Fruit fly (Drosophila melanogaster): Measurements from ENCODE around the gene jub.

jub gene

DNA sequence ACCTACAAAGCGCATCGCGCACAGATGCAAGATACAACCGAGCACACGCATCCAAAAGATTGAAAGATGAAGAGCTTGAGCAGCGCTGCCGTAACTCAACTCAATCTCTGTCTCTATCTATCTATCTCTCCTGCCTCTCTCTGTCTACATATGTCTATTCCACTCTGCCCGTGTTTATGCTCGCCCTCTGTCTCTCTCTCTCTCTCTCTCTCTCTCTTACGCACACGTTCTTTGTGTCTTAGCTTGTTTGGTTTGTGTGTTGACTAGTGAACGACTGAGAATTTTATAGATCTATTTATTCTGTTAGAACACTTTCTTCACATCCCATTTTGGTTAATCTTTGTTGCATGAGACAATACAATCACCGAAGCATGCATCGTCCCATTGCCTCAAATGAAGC is 24.6 kb downstream of the jub start (continued):
- TF ChIP-seq Spps (tag; optimal IDR thresholded peaks at IDR 0.05), result peak; percentile 22
- peak; percentile 55 for TF ChIP-seq CG15601 (tag; optimal IDR thresholded peaks at IDR 0.05)
- TF ChIP-seq Nf-YB (GFP tag; optimal IDR thresholded peaks at IDR 0.05), result peak; percentile 16
- TF ChIP-seq CG9876 (GFP tag; optimal IDR thresholded peaks at IDR 0.05), result peak; percentile 28
- peak; percentile 15 for TF ChIP-seq CG10979 (tag; optimal IDR thresholded peaks at IDR 0.05)
- TF ChIP-seq Awh (GFP tag; IDR thresholded peaks at IDR 0.05), result 0 out of 2 replicates have a peak, but pooled peaks have one; percentile 14
- peak in 1 of 2 experiments; percentile 47 for TF ChIP-seq tll (GFP tag; optimal IDR thresholded peaks at IDR 0.05)
- TF ChIP-seq ci (GFP tag; IDR thresholded peaks at IDR 0.05), result 0 out of 3 replicates have a peak, but pooled peaks have one; percentile 19
- peak; percentile 4 for TF ChIP-seq HmgD (GFP tag; optimal IDR thresholded peaks at IDR 0.05)
- TF ChIP-seq CG2202 (tag; optimal IDR thresholded peaks at IDR 0.05), result peak; percentile 2
- no peak for TF ChIP-seq CG31441 (GFP tag; IDR thresholded peaks at IDR 0.05)
- peak; percentile 21 for TF ChIP-seq CG1233 (GFP tag; optimal IDR thresholded peaks at IDR 0.05)
- no peak for TF ChIP-seq Lpt (GFP tag; optimal IDR thresholded peaks at IDR 0.05)
- peak; percentile 3 for TF ChIP-seq pita (GFP tag; optimal IDR thresholded peaks at IDR 0.05)
- 0 out of 2 replicates have a peak, but pooled peaks have one; percentile 6 for TF ChIP-seq Drgx (GFP tag; IDR thresholded peaks at IDR 0.05)
- no peak for TF ChIP-seq ssp (GFP tag; IDR thresholded peaks at IDR 0.05)
- TF ChIP-seq Sry-β (GFP tag; optimal IDR thresholded peaks at IDR 0.05), result peak; percentile 12
- TF ChIP-seq CoRest (tag; optimal IDR thresholded peaks at IDR 0.05), result peak; percentile 46
- TF ChIP-seq p53 (GFP tag; optimal IDR thresholded peaks at IDR 0.05), result peak; percentile 25
- TF ChIP-seq CG17186 (GFP tag; optimal IDR thresholded peaks at IDR 0.05), result peak; percentile 8
- TF ChIP-seq nmo (GFP tag; optimal IDR thresholded peaks at IDR 0.05), result peak; percentile 23
- peak; percentile 28 for TF ChIP-seq grn (GFP tag; optimal IDR thresholded peaks at IDR 0.05)
- no peak for TF ChIP-seq dan (GFP tag; IDR thresholded peaks at IDR 0.05)
- no peak for TF ChIP-seq CG9797 (GFP tag; optimal IDR thresholded peaks at IDR 0.05)
- TF ChIP-seq nerfin-1 (tag; optimal IDR thresholded peaks at IDR 0.05), result peak; percentile 18
- peak; percentile 43; the same call in 1 of the 2 replicates for TF ChIP-seq sob (GFP tag; IDR thresholded peaks at IDR 0.05)
- no peak for TF ChIP-seq CG2129 (GFP tag; IDR thresholded peaks at IDR 0.05; ENCODE audit: partially characterized antibody)
- 0 out of 4 replicates have a peak, but pooled peaks have one; percentile 44 for TF ChIP-seq chinmo (GFP tag; IDR thresholded peaks at IDR 0.05; ENCODE audit: partially characterized antibody)
- TF ChIP-seq crc (GFP tag; optimal IDR thresholded peaks at IDR 0.05), result no peak
- peak; percentile 0 for TF ChIP-seq NC2β (GFP tag; optimal IDR thresholded peaks at IDR 0.05)
- 0 out of 3 replicates have a peak, but pooled peaks have one; percentile 8 for TF ChIP-seq row (GFP tag; IDR thresholded peaks at IDR 0.05)
- 0 out of 2 replicates have a peak, but pooled peaks have one; percentile 12 for TF ChIP-seq Bgb (GFP tag; IDR thresholded peaks at IDR 0.05; ENCODE audit: partially characterized antibody)
- peak; percentile 25 for TF ChIP-seq HLHmδ (GFP tag; optimal IDR thresholded peaks at IDR 0.05)
- TF ChIP-seq sr (GFP tag; IDR thresholded peaks at IDR 0.05), result peak; percentile 48; the same call in 1 of the 3 replicates
- peak; percentile 15 for TF ChIP-seq Mes4 (GFP tag; optimal IDR thresholded peaks at IDR 0.05)
- TF ChIP-seq CG5953 (GFP tag; IDR thresholded peaks at IDR 0.05), result no peak
- no peak for TF ChIP-seq HHEX (GFP tag; optimal IDR thresholded peaks at IDR 0.05)
- TF ChIP-seq CG8281 (tag; optimal IDR thresholded peaks at IDR 0.05), result peak; percentile 22
- TF ChIP-seq E2f2 (GFP tag; IDR thresholded peaks at IDR 0.05), result peak; percentile 11; the same call in 1 of the 2 replicates
- TF ChIP-seq CG10321 (GFP tag; IDR thresholded peaks at IDR 0.05), result peak; percentile 86
- peak; percentile 54 to 69 for TF ChIP-seq Trl (optimal IDR thresholded peaks at IDR 0.05)
- peak; percentile 27 for TF ChIP-seq Trl (GFP tag; optimal IDR thresholded peaks at IDR 0.05)
- peak; percentile 55 for TF ChIP-seq Med (GFP tag)
- TF ChIP-seq onecut (GFP tag; IDR thresholded peaks at IDR 0.05), result 0 out of 2 replicates have a peak, but pooled peaks have one; percentile 14
- peak in 1 of 2 experiments; percentile 65 for TF ChIP-seq Pdp1 (GFP tag; optimal IDR thresholded peaks at IDR 0.05)
- no peak for TF ChIP-seq CG12104 (GFP tag; optimal IDR thresholded peaks at IDR 0.05)
- peak; percentile 11 for TF ChIP-seq CG5180 (GFP tag; optimal IDR thresholded peaks at IDR 0.05)
- peak; percentile 59 for TF ChIP-seq stwl (tag; optimal IDR thresholded peaks at IDR 0.05)
- TF ChIP-seq CG14667 (GFP tag; IDR thresholded peaks at IDR 0.05), result no peak
- peak; percentile 1 for TF ChIP-seq gem (tag; optimal IDR thresholded peaks at IDR 0.05)

Measured in whole organism, embryonic.